Fruit fly (Drosophila melanogaster) whole organism, wandering third instar larva: ENCODE data around the gene Rpn11.

Experiments
- CG32264 ChIP-seq: fragments of 200-800 bp; sonication (Bioruptor generic); optimal IDR thresholded peaks from 2 replicates; lab custom pipeline; 2016; ENCODE audit warnings: missing biosample characterization, missing genetic modification characterization
- CrebA ChIP-seq: fragments of 200-800 bp; sonication (Bioruptor generic); optimal IDR thresholded peaks from 2 replicates; lab custom pipeline; 2016; ENCODE audit warnings: missing biosample characterization, mild to moderate bottlenecking, missing genetic modification characterization, borderline replicate concordance
- GATAd ChIP-seq: sonication (Bioruptor generic); optimal IDR thresholded peaks from 2 replicates; lab custom pipeline; 2016; ENCODE audit warnings: missing biosample characterization, missing genetic modification characterization
- Myc ChIP-seq: fragments of >200 bp; optimal IDR thresholded peaks from 2 replicates; lab custom pipeline; 2017
- OdsH ChIP-seq: fragments of 200-800 bp; sonication (Bioruptor generic); optimal IDR thresholded peaks from 2 replicates; lab custom pipeline; 2016; ENCODE audit warnings: missing biosample characterization, mild to moderate bottlenecking, missing genetic modification characterization
- Vsx2 ChIP-seq: fragments of 200-300, 225-300 bp; sonication (Bioruptor generic); optimal IDR thresholded peaks from 2 replicates; lab custom pipeline; 2018; ENCODE audit warnings: missing biosample characterization, missing genetic modification characterization; ENCODE audit not compliant: partially characterized antibody
- dmrt93B ChIP-seq: fragments of 200-800 bp; sonication (Bioruptor generic); optimal IDR thresholded peaks from 2 replicates; lab custom pipeline; 2018; ENCODE audit warnings: missing biosample characterization, mild to moderate bottlenecking, missing genetic modification characterization
- lola ChIP-seq: fragments of >200 bp; optimal IDR thresholded peaks from 2 replicates; lab custom pipeline; 2017; ENCODE audit warnings: missing biosample characterization, missing genetic modification characterization
- sage ChIP-seq: fragments of 200-800 bp; sonication (Bioruptor generic); optimal IDR thresholded peaks from 2 replicates; lab custom pipeline; 2016; ENCODE audit warnings: missing biosample characterization, mild to moderate bottlenecking, missing genetic modification characterization

dm6 chr2L:5080225-5080867 is 20.8 kb upstream of the Rpn11 start:
- no peak for TF ChIP-seq OdsH (GFP tag; lab: Kevin White, UChicago)
- TF ChIP-seq Vsx2 (GFP tag; lab: Kevin White, UChicago): no peak
- TF ChIP-seq sage: no peak
- TF ChIP-seq lola (GFP tag; lab: Kevin White, UChicago): no peak
- no peak for TF ChIP-seq CG32264 (GFP tag; lab: Kevin White, UChicago)
- TF ChIP-seq CrebA (GFP tag; lab: Kevin White, UChicago): no peak
- no peak for TF ChIP-seq dmrt93B (GFP tag; lab: Kevin White, UChicago)
- TF ChIP-seq Myc (lab: Kevin White, UChicago): no peak
- TF ChIP-seq GATAd: no peak
